Worm (Caenorhabditis elegans) whole organism, young adult: ENCODE data around the gene Y47D3A.31.

Experiments
- B0261.1 ChIP-seq: sonication (generic microtip); optimal IDR thresholded peaks from 2 replicates; lab custom pipeline; 2016; ENCODE audit warnings: mild to moderate bottlenecking, missing genetic modification characterization, moderate library complexity, missing compliant biosample characterization
- B0336.3 ChIP-seq: fragments of 200-800 bp; sonication (Bioruptor generic); IDR thresholded peaks from 2 replicates; pipeline ENCODE4 v1.3.6; 2022; ENCODE audit warnings: missing genetic modification characterization, missing compliant biosample characterization
- F23B12.7 ChIP-seq: sonication (generic microtip); optimal IDR thresholded peaks from 2 replicates; lab custom pipeline; 2017; ENCODE audit warnings: missing genetic modification characterization, mild to moderate bottlenecking, missing compliant biosample characterization, antibody characterized with exemption, moderate library complexity; ENCODE audit not compliant: insufficient read depth
- F37B4.10 ChIP-seq: fragments of 200-800 bp; sonication (Bioruptor generic); IDR thresholded peaks from 2 replicates; pipeline ENCODE4 v1.3.6; 2022; ENCODE audit warnings: missing genetic modification characterization, missing compliant biosample characterization
- F52B5.7 ChIP-seq: sonication (generic microtip); optimal IDR thresholded peaks from 2 replicates; lab custom pipeline; 2016; ENCODE audit warnings: mild to moderate bottlenecking, missing genetic modification characterization, missing compliant biosample characterization
- F55B11.4 ChIP-seq: sonication (generic microtip); optimal IDR thresholded peaks from 2 replicates; lab custom pipeline; 2016; ENCODE audit warnings: missing compliant biosample characterization, missing genetic modification characterization, borderline replicate concordance; ENCODE audit not compliant: insufficient read depth
- Y67H2A.10 ChIP-seq: fragments of 200-800 bp; sonication (Bioruptor generic); conservative IDR thresholded peaks from 2 replicates; pipeline ENCODE4 v1.3.6; 2022; ENCODE audit warnings: missing genetic modification reagents, missing genetic modification characterization, missing compliant biosample characterization
- Y79H2A.3 ChIP-seq: fragments of 200-800 bp; sonication (Bioruptor generic); conservative IDR thresholded peaks from 2 replicates; pipeline ENCODE4 v1.3.6; 2022; ENCODE audit warnings: missing genetic modification reagents, missing genetic modification characterization, missing compliant biosample characterization
- Y95B8A.8 ChIP-seq: fragments of 200-800 bp; sonication (Bioruptor generic); IDR thresholded peaks from 2 replicates; pipeline ENCODE4 v1.3.6; 2022; ENCODE audit warnings: missing genetic modification reagents, missing genetic modification characterization, missing compliant biosample characterization
- attf-5 ChIP-seq: fragments of 200-800 bp; sonication (Bioruptor generic); optimal IDR thresholded peaks from 2 replicates; lab custom pipeline; 2018; ENCODE audit warnings: mild to moderate bottlenecking, missing genetic modification characterization, missing compliant biosample characterization
- cebp-1 ChIP-seq, 2 experiments: fragments of 200-800 bp in 1 of 2; sonication (Bioruptor generic) in 1 of 2; sonication (generic microtip) in 1 of 2; IDR thresholded peaks in 1 of 2; optimal IDR thresholded peaks in 1 of 2; 2 replicates each; pipeline versions ENCODE4 v1.3.6 to Lab custom; 2017 to 2022; ENCODE audit warnings: missing compliant biosample characterization in 2 of 2, missing genetic modification characterization in 2 of 2, mild to moderate bottlenecking in 1 of 2, missing genetic modification reagents in 1 of 2, moderate library complexity in 1 of 2
- ceh-27 ChIP-seq: fragments of 200-800 bp; sonication (Bioruptor generic); optimal IDR thresholded peaks from 2 replicates; lab custom pipeline; 2018; ENCODE audit warnings: mild to moderate bottlenecking, missing genetic modification characterization, moderate library complexity, missing compliant biosample characterization
- ceh-58 ChIP-seq: fragments of 200-800 bp; sonication (Bioruptor generic); IDR thresholded peaks from 2 replicates; pipeline ENCODE4 v1.3.6; 2022; ENCODE audit warnings: missing genetic modification characterization, missing compliant biosample characterization
- egl-44 ChIP-seq: fragments of 200-800 bp; sonication (Bioruptor generic); IDR thresholded peaks from 2 replicates; pipeline ENCODE4 v1.3.6; 2022; ENCODE audit warnings: missing genetic modification reagents, missing genetic modification characterization, missing compliant biosample characterization
- egrh-3 ChIP-seq: fragments of 200-800 bp; sonication (Bioruptor generic); IDR thresholded peaks from 2 replicates; pipeline ENCODE4 v1.3.6; 2022; ENCODE audit warnings: missing genetic modification reagents, missing genetic modification characterization, missing compliant biosample characterization
- gei-17 ChIP-seq: fragments of 200-800 bp; sonication (Bioruptor generic); optimal IDR thresholded peaks from 2 replicates; lab custom pipeline; 2018; ENCODE audit warnings: mild to moderate bottlenecking, missing genetic modification characterization, missing compliant biosample characterization
- hmg-1.2 ChIP-seq: fragments of 200-800 bp; sonication (Bioruptor generic); IDR thresholded peaks from 2 replicates; pipeline ENCODE4 v1.3.6; 2022; ENCODE audit warnings: missing genetic modification reagents, missing genetic modification characterization, missing compliant biosample characterization
- hmg-20 ChIP-seq: fragments of 200-800 bp; sonication (Bioruptor generic); IDR thresholded peaks from 2 replicates; pipeline ENCODE4 v1.3.6; 2022; ENCODE audit warnings: missing genetic modification reagents, missing genetic modification characterization, missing compliant biosample characterization
- hrde-1 ChIP-seq: sonication (generic microtip); optimal IDR thresholded peaks from 2 replicates; lab custom pipeline; 2016; ENCODE audit warnings: missing genetic modification characterization, mild to moderate bottlenecking, missing compliant biosample characterization, moderate library complexity, missing genotype, missing genetic modification reagents, borderline replicate concordance
- hsf-1 ChIP-seq: fragments of 200-800 bp; sonication (Bioruptor generic); IDR thresholded peaks from 2 replicates; pipeline ENCODE4 v1.3.6; 2022; ENCODE audit warnings: missing genetic modification reagents, missing genetic modification characterization, missing compliant biosample characterization
- let-526 ChIP-seq: fragments of 200-800 bp; sonication (Bioruptor generic); IDR thresholded peaks from 2 replicates; pipeline ENCODE4 v1.3.6; 2022; ENCODE audit warnings: missing genetic modification reagents, missing genetic modification characterization, missing compliant biosample characterization
- let-607 ChIP-seq, 2 experiments: fragments of 200-800 bp in 1 of 2; sonication (Bioruptor generic) in 1 of 2; sonication (generic microtip) in 1 of 2; optimal IDR thresholded peaks; 2 replicates each; lab custom pipeline; 2016 to 2018; ENCODE audit warnings: mild to moderate bottlenecking in 2 of 2, missing compliant biosample characterization in 2 of 2, missing genetic modification characterization in 2 of 2, moderate library complexity in 2 of 2, missing genotype in 1 of 2
- lin-35 ChIP-seq, 3 experiments: fragments of 150-350 bp in 2 of 3; sonication (generic microtip) in 1 of 3; optimal IDR thresholded peaks; 2 replicates each; lab custom pipeline; 2014 to 2018; ENCODE audit warnings: missing biosample characterization in 3 of 3, missing genetic modification characterization in 3 of 3, missing genetic modification reagents in 3 of 3
- lin-40 ChIP-seq: sonication (generic microtip); optimal IDR thresholded peaks from 2 replicates; lab custom pipeline; 2016; ENCODE audit warnings: missing genetic modification characterization, mild to moderate bottlenecking, missing compliant biosample characterization, missing genotype, missing genetic modification reagents
- lsl-1 ChIP-seq: fragments of 200-800 bp; sonication (Bioruptor generic); optimal IDR thresholded peaks from 2 replicates; lab custom pipeline; 2018; ENCODE audit warnings: mild to moderate bottlenecking, missing genetic modification characterization, moderate library complexity, missing compliant biosample characterization
- madf-3 ChIP-seq: fragments of 200-800 bp; sonication (Bioruptor generic); IDR thresholded peaks from 2 replicates; pipeline ENCODE4 v1.3.6; 2022; ENCODE audit warnings: missing genetic modification reagents, missing genetic modification characterization, missing compliant biosample characterization
- mcd-1 ChIP-seq: fragments of 200-800 bp; sonication (Bioruptor generic); IDR thresholded peaks from 2 replicates; pipeline ENCODE4 v1.3.6; 2022; ENCODE audit warnings: missing genetic modification reagents, missing genetic modification characterization, missing compliant biosample characterization
- mxl-1 ChIP-seq: sonication (generic microtip); optimal IDR thresholded peaks from 2 replicates; lab custom pipeline; 2016; ENCODE audit warnings: missing genetic modification characterization, missing compliant biosample characterization
- nfyb-1 ChIP-seq: fragments of 200-800 bp; sonication (Bioruptor generic); IDR thresholded peaks from 2 replicates; pipeline ENCODE4 v1.3.6; 2022; ENCODE audit warnings: missing genetic modification reagents, missing genetic modification characterization, missing compliant biosample characterization
- nhr-120 ChIP-seq: fragments of 200-800 bp; sonication (Bioruptor generic); IDR thresholded peaks from 2 replicates; pipeline ENCODE4 v1.3.6; 2022; ENCODE audit warnings: missing genetic modification characterization, missing compliant biosample characterization
- nhr-179 ChIP-seq: sonication (generic microtip); optimal IDR thresholded peaks from 2 replicates; lab custom pipeline; 2016; ENCODE audit warnings: mild to moderate bottlenecking, missing genetic modification characterization, missing compliant biosample characterization
- nhr-80 ChIP-seq: sonication (generic microtip); optimal IDR thresholded peaks from 2 replicates; lab custom pipeline; 2016; ENCODE audit warnings: missing genetic modification characterization, missing compliant biosample characterization
- nhr-90 ChIP-seq: sonication (generic microtip); optimal IDR thresholded peaks from 2 replicates; lab custom pipeline; 2016; ENCODE audit warnings: missing genotype, mild to moderate bottlenecking, missing genetic modification characterization, missing compliant biosample characterization
- rcor-1 ChIP-seq: fragments of 200-800 bp; sonication (Bioruptor generic); IDR thresholded peaks from 2 replicates; pipeline ENCODE4 v1.3.6; 2022; ENCODE audit warnings: missing genetic modification reagents, missing genetic modification characterization, missing compliant biosample characterization
- sea-2 ChIP-seq: fragments of 200-800 bp; sonication (Bioruptor generic); IDR thresholded peaks from 2 replicates; pipeline ENCODE4 v1.3.6; 2022; ENCODE audit warnings: missing genetic modification characterization, missing compliant biosample characterization
- somi-1 ChIP-seq: fragments of 200-800 bp; sonication (Bioruptor generic); optimal IDR thresholded peaks from 2 replicates; lab custom pipeline; 2018; ENCODE audit warnings: mild to moderate bottlenecking, missing genetic modification characterization, missing compliant biosample characterization
- sptf-2 ChIP-seq: fragments of 200-800 bp; sonication (Bioruptor generic); optimal IDR thresholded peaks from 2 replicates; lab custom pipeline; 2018; ENCODE audit warnings: mild to moderate bottlenecking, missing genetic modification characterization, missing compliant biosample characterization
- tbx-9 ChIP-seq: sonication (generic microtip); optimal IDR thresholded peaks from 2 replicates; lab custom pipeline; 2016; ENCODE audit warnings: borderline replicate concordance, missing genetic modification characterization, inconsistent platforms, missing compliant biosample characterization
- ztf-22 ChIP-seq: fragments of 200-800 bp; sonication (Bioruptor generic); optimal IDR thresholded peaks from 2 replicates; lab custom pipeline; 2018; ENCODE audit warnings: mild to moderate bottlenecking, missing genetic modification characterization, moderate library complexity, missing compliant biosample characterization
- ztf-25 ChIP-seq: fragments of 200-800 bp; sonication (Bioruptor generic); IDR thresholded peaks from 2 replicates; pipeline ENCODE4 v1.3.6; 2022; ENCODE audit warnings: missing genetic modification reagents, missing genetic modification characterization, missing compliant biosample characterization
- ztf-3 ChIP-seq: fragments of 200-800 bp; sonication (Bioruptor generic); optimal IDR thresholded peaks from 2 replicates; lab custom pipeline; 2018; ENCODE audit warnings: mild to moderate bottlenecking, missing genetic modification characterization, missing compliant biosample characterization

Y47D3A.31 gene

ce11 chrIII:11141791-11142490 is 15.1 kb downstream of the Y47D3A.31 start, which contains the start of the genes Y47D3A.1 and pola-1 (continued):
- TF ChIP-seq lsl-1 (peak; percentile 65), Y95B8A.8 (peak; percentile 66; the same call in 1 of the 2 replicates), F23B12.7 (tag; lab: Kevin White, UChicago) (peak; percentile 76), hmg-20 (GFP tag; lab: Robert Waterston, UW) (no peak), ceh-58 (GFP tag; lab: Robert Waterston, UW) (no peak), Y67H2A.10 (peak; percentile 70; the same call in 1 of the 2 replicates), ztf-22 (GFP tag; lab: Kevin White, UChicago) (no peak)

DNA sequence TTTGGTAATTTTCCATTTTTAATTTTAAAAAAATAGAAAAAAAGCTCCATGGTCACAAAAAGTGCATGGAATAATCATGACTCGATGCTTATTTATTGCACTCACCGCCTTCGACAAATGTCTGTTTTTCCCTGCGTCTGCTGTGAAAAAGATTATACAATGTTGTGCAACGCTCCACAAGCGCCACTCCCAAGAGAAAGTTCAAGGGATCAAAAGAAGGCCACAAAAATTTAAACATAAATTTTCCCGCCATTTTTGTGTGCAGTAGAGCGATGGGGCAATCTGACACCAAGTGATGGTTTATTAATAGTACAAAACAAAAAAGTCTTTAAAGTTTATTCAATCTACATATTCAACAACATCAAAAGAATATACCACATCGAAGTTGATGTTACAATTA is 18.1 kb downstream of the Y47D3A.31 start, which contains the start of gene fbxa-128:
TSS of gene fbxa-128 (minus strand) at position 192 of the 400 bp plus-strand sequence.
- TF ChIP-seq cebp-1 (GFP tag; IDR thresholded peaks at IDR 0.05; lab: Robert Waterston, UW), result no peak
- no peak for TF ChIP-seq cebp-1 (tag; optimal IDR thresholded peaks at IDR 0.05; lab: Kevin White, UChicago)
- TF ChIP-seq nfyb-1 (GFP tag; lab: Robert Waterston, UW), result no peak
- no peak for TF ChIP-seq ztf-3 (GFP tag; lab: Kevin White, UChicago)
- TF ChIP-seq madf-3 (GFP tag; lab: Robert Waterston, UW), result no peak
- no peak for TF ChIP-seq egl-44 (GFP tag; lab: Robert Waterston, UW)
- no peak for TF ChIP-seq sea-2
- TF ChIP-seq rcor-1 (GFP tag; lab: Robert Waterston, UW), result no peak
- TF ChIP-seq sptf-2, result no peak
- no peak for TF ChIP-seq gei-17 (GFP tag; lab: Kevin White, UChicago)
- TF ChIP-seq egrh-3 (GFP tag; lab: Robert Waterston, UW), result no peak
- TF ChIP-seq somi-1 (GFP tag; lab: Kevin White, UChicago), result no peak
- TF ChIP-seq B0261.1, result no peak
- no peak for TF ChIP-seq lin-40 (tag; lab: Kevin White, UChicago)
- TF ChIP-seq mxl-1, result no peak
- TF ChIP-seq hsf-1 (GFP tag; lab: Robert Waterston, UW), result no peak
- TF ChIP-seq tbx-9 (tag; lab: Kevin White, UChicago), result no peak
- TF ChIP-seq B0336.3, result no peak
- no peak for TF ChIP-seq ztf-25 (GFP tag; lab: Robert Waterston, UW)
- no peak for TF ChIP-seq hrde-1 (tag; lab: Kevin White, UChicago)
- TF ChIP-seq nhr-90 (tag; lab: Kevin White, UChicago), result no peak
- no peak for TF ChIP-seq ceh-58 (GFP tag; lab: Robert Waterston, UW)
- TF ChIP-seq Y79H2A.3 (GFP tag; lab: Robert Waterston, UW), result no peak
- no peak for TF ChIP-seq nhr-120 (GFP tag; lab: Robert Waterston, UW)
- peak; percentile 22; the same call in 1 of the 2 replicates for TF ChIP-seq mcd-1 (GFP tag; lab: Robert Waterston, UW)
- no peak for TF ChIP-seq Y95B8A.8
- peak; percentile 71 for TF ChIP-seq attf-5 (GFP tag; lab: Kevin White, UChicago)
- no peak for TF ChIP-seq let-526 (GFP tag; lab: Robert Waterston, UW)
- peak; percentile 54 for TF ChIP-seq nhr-80 (tag; lab: Kevin White, UChicago)
- TF ChIP-seq F55B11.4 (tag; lab: Kevin White, UChicago), result no peak
- no peak for TF ChIP-seq lin-35 (GFP tag; optimal IDR thresholded peaks at IDR 0.05; lab: Kevin White, UChicago)
- TF ChIP-seq F52B5.7 (tag; lab: Kevin White, UChicago), result no peak
- TF ChIP-seq F37B4.10, result no peak
- TF ChIP-seq ceh-27, result no peak
- no peak for TF ChIP-seq nhr-179 (tag; lab: Kevin White, UChicago)
- no peak for TF ChIP-seq let-607 (tag; optimal IDR thresholded peaks at IDR 0.05; lab: Kevin White, UChicago)
- peak; percentile 11; the same call in 1 of the 2 replicates for TF ChIP-seq hmg-1.2 (GFP tag; lab: Robert Waterston, UW)
